Fruit fly (Drosophila melanogaster): ENCODE results near the gene IP3K1.

dm6 chr2L:9790535-9790992 lies 8.4 kb downstream of the IP3K1 start, which contains the start of gene CG4036:
- TF ChIP-seq fd96Ca (GFP tag; IDR thresholded peaks at IDR 0.05) (no peak), CG9948 (tag; optimal IDR thresholded peaks at IDR 0.05) (no peak), CG15710 (tag; optimal IDR thresholded peaks at IDR 0.05) (no peak), CG4496 (GFP tag; IDR thresholded peaks at IDR 0.05) (no peak), Pif1A (GFP tag; optimal IDR thresholded peaks at IDR 0.05) (no peak)
